Worm (Caenorhabditis elegans) whole organism, dauer: ENCODE data around the gene ZK593.2.

Experiments used
- unc-62 ChIP-seq: sonication (generic microtip); optimal IDR thresholded peaks from 2 replicates; lab custom pipeline; 2017; ENCODE audit warnings: missing biosample characterization, missing genetic modification reagents, missing genetic modification characterization

ZK593.2 gene

DNA sequence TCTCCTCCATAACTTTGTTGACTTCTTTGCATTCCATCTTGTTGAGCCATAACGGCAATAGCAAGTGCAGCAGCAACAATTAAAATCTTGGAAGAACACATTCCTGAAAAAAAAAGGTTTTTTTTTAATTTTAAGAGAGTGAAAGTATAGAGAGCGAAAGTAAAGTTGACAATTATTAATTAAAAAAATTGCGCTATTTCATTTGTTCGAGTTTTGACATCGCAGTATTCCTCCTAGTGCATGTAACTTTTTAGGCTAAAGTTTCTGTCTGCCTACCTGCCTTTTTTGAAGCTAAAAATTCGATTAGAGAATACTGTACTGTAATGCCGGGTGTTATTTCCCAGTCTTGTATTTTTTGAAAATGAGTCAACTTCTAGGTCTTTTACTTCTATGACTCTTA, 21.2 kb upstream of the ZK593.2 start, which contains the start of gene srlf-12:
Gene srlf-12, minus strand, starts transcription at position 101 of the 400 bp plus-strand sequence.
- no peak for TF ChIP-seq unc-62 (GFP tag; lab: Kevin White, UChicago)

- TF ChIP-seq unc-62 (GFP tag; lab: Kevin White, UChicago) = no peak
Observed at ce11 chrIV:10894255-10894654, 18.9 kb upstream of the ZK593.2 start, which contains the start of gene srlf-14. Gene srlf-14 (minus strand): TSS chrIV:10894355.

DNA sequence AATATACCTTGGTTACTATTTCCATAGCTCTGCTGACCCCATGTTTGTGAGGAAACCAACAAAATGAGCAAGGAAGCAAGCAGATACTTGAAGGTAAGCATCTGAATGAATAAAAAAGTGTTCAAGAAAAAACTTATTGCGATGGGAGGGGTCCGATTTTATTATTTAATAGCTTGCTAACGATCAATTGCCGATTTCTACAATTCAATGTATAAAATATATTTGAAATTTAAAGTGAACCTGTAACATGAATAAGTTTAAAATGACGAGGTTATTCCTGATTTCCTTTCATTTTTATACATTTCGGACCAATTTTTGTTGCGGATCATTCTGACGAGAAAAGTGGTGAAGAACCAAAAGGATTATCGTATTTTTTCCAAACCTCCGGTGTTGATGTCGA, 16.7 kb upstream of the ZK593.2 start, which contains the start of gene srlf-13:
Gene srlf-13, minus strand, starts transcription at position 101 of the 400 bp plus-strand sequence.
- no peak for TF ChIP-seq unc-62 (GFP tag; lab: Kevin White, UChicago)

- no peak for TF ChIP-seq unc-62 (GFP tag; lab: Kevin White, UChicago)
Observed at ce11 chrIV:10898160-10898559, 15.0 kb upstream of the ZK593.2 start.

ce11 chrIV:10899091-10899490, 14.1 kb upstream of the ZK593.2 start, which contains the start of the genes F13E9.9 and F13E9.19:
Gene F13E9.9 (minus strand): TSS chrIV:10899191.
Gene F13E9.19 (plus strand): TSS chrIV:10899406.
- TF ChIP-seq unc-62 (GFP tag; lab: Kevin White, UChicago) = no peak

- TF ChIP-seq unc-62 (GFP tag; lab: Kevin White, UChicago) = no peak
Observed at ce11 chrIV:10900083-10900482, 13.1 kb upstream of the ZK593.2 start, which contains the start of gene srlf-30. Gene srlf-30 (plus strand): TSS chrIV:10900383.

DNA sequence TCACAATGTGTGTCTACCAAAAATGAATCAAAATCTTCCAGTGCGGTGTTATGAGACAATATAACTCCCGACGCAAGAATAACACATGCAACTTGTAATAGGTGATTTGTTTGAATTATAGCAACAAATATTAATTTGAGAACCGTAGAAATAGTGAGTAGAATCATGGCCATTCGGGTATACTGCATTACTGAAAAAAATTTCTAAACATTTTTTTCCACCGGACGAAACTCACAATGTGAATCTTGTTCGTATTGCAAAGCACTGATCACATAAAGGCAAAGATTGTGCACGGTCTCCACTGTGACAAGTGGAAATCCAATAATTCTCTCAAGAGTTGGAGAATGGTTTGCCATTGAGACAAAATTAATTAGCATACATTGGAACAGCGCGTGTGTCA, 10.7 kb upstream of the ZK593.2 start:
- no peak for TF ChIP-seq unc-62 (GFP tag; lab: Kevin White, UChicago)

DNA sequence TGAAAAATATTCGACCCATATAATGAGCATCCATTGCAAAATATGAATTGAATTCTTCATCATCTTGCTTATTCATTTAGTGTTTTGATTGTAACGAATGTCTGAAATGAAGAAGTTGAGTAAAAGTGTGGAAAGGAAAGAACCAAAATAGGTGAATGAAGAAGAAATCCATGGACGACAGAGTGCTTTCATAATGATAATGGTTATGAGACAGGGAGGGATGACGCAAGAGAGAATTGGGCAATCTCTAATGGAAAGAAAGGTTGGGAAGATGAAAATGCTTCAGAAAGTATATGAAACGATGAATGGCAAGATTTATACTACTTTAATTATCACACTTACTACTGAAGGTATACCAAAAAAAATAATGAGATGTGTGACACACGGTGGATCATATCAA, 8.9 kb upstream of the ZK593.2 start, which contains the start of gene ZK596.3:
Gene ZK596.3, minus strand, starts transcription at position 101 of the 400 bp plus-strand sequence.
- TF ChIP-seq unc-62 (GFP tag; lab: Kevin White, UChicago) = no peak

ce11 chrIV:10909206-10909605, 4.0 kb upstream of the ZK593.2 start, which contains the start of gene ZK596.2:
Gene ZK596.2 (minus strand): TSS chrIV:10909306.
- no peak for TF ChIP-seq unc-62 (GFP tag; lab: Kevin White, UChicago)

DNA sequence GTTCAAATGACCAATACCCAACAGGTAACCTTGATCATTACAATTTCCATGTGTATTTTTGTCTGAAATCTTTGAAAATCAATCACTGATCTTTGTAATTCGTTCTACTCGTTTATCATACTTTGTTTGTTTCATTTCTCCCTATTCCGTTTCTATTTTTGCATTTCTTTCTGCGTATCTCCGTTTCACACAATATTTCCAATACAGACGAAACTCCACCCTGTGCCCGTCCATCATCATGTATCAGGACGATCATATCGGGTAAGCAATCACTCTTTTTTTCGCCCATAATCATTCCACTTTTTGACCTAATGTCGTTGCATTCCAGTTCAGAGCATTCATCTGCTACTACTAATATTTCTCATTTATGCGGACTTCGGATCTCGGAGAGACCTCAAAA, 3.5 kb upstream of the ZK593.2 start, which contains the start of gene pyk-2:
Gene pyk-2, plus strand, starts transcription at position 206 of the 400 bp plus-strand sequence.
- TF ChIP-seq unc-62 (GFP tag; lab: Kevin White, UChicago) = no peak

DNA sequence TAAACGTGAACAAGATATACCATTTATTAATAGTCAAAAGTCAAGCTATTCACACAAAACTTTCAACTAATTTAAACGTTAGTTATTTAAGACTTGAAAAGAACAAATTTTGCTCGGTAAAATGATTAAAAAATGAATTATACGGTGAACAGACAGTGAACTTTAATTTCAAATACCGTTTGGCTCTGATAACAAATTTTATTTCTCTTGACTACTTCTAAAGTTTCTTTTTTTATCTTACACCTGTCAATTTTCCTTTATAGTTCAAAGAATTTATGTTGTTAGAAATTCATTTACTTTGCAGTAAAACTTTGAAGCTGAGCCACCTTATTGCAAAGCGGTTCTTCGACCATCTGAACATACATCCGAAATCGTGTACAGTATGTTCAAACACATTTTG, 2.2 kb downstream of the ZK593.2 start, which contains the start of gene ZK593.3:
Gene ZK593.3, plus strand, starts transcription at position 301 of the 400 bp plus-strand sequence.
- no peak for TF ChIP-seq unc-62 (GFP tag; lab: Kevin White, UChicago)

DNA sequence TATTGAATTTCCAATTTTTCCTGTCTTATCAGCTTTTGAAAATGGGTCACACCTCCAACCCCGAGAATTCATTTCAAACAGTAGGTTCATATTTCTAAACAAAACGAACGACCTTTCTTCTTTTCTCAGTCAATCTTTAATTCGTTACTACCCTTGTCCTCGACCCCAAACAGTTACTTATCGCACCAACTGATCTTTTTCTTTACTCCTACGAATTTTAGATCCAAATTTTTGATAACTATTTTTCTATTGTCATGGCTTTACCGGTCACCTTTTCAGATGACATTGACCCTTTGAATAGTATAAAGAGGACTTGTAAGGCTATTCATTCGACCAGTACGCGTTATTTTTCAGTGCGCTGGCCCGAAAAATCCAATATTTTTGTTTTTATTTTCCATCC, 3.0 kb downstream of the ZK593.2 start:
- no peak for TF ChIP-seq unc-62 (GFP tag; lab: Kevin White, UChicago)

DNA sequence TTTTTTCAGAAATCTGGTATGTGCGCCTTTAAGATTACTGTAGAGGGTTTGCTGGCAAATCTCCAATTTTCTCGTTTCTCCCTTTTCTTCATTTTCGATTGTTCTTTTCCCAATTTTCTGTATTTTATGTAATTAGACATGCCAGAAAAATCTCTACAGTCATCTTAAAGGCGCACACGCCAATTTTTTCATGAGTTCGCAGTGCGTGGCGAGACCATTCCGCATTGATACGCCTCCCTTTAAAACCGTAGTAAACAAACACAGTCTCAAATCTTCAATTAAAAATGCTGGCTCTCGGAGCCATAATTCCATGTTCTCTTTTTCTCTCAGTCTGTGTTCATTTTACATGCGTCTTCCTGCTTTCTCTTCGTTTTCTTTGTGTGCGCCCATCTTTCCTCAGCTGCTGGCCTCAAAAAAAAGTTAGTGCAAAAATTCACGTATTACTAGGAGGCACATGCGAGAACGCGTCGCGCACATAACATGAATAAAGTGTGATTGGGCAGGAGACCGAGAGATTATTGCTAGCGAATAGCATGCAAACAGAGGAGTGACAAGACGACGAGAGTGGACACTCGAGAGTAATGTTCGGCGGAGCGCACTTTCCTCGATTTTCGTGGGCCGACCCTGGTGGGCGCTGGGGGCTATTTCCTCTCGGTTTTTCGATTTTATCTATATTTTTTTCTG, 5.8 kb downstream of the ZK593.2 start:
- TF ChIP-seq unc-62 (GFP tag; lab: Kevin White, UChicago) = no peak

DNA sequence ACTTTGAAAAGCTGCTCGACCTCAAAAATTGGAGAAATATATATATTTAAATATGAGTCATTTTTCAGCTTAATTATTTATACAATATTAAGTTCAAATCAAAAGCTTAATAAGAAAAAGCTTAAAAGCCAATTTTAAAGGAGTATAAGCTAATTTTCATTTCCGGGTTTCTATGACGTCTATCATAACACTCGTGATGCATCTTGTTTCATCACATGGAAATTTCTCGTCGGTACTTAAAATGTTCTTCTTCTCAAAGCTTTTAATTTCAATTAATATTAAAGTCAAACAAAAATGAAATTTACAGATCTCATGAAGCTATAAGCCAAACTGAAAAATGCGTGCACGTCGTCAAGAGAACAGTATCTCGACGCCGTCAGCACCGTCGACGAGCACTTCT, 6.6 kb downstream of the ZK593.2 start, which contains the start of gene rbr-2:
Gene rbr-2, plus strand, starts transcription at position 301 of the 400 bp plus-strand sequence.
- no peak for TF ChIP-seq unc-62 (GFP tag; lab: Kevin White, UChicago)

DNA sequence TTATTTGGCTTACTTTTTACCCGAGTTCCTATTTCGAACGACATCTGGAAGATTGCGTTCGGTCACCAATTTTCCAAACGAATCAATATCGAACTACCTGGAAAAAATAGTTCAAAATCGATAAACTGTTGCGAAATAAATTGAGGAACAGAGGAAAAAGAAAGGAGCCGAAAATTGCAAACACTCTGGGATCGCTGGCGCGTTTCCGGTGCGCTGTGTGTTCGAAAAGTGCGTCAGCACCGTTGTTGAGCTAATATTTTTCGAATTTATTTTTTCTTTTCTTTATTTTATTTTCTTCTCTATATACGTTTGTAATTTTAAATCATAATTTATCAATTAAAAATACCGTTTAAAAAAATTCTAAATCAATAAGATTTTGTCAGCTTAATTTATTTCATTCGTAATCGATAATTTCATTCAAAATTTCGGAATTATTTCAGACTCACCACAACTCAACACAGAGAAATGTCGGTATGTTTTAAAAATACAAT, 19.9 kb downstream of the ZK593.2 start, which contains the start of the genes dnc-1 and lsm-7:
Gene dnc-1, minus strand, starts transcription at position 142 of the 491 bp plus-strand sequence.
Gene lsm-7, plus strand, starts transcription at position 441 of the 491 bp plus-strand sequence.
- TF ChIP-seq unc-62 (GFP tag; lab: Kevin White, UChicago) = no peak
